Worm (Caenorhabditis elegans) whole organism, early embryonic: ENCODE data around the gene spot-1.

Experiments used
- B0310.2 ChIP-seq: sonication (generic microtip); optimal IDR thresholded peaks from 2 replicates; lab custom pipeline; 2016; ENCODE audit warnings: mild to moderate bottlenecking, missing genetic modification characterization, missing compliant biosample characterization
- F13C5.2 ChIP-seq: sonication (generic microtip); optimal IDR thresholded peaks from 2 replicates; lab custom pipeline; 2017; ENCODE audit warnings: mild to moderate bottlenecking, missing genetic modification characterization, inconsistent platforms, missing compliant biosample characterization
- aly-1 ChIP-seq: sonication (generic microtip); optimal IDR thresholded peaks from 2 replicates; lab custom pipeline; 2016; ENCODE audit warnings: missing genetic modification characterization, missing compliant biosample characterization
- ama-1 ChIP-seq: fragments of 150-350 bp; optimal IDR thresholded peaks from 2 replicates; lab custom pipeline; 2014
- ceh-13 ChIP-seq: fragments of 200-800 bp; sonication (Bioruptor generic); optimal IDR thresholded peaks from 2 replicates; lab custom pipeline; 2018; ENCODE audit warnings: mild to moderate bottlenecking, missing genetic modification characterization, missing compliant biosample characterization
- ceh-36 ChIP-seq: sonication (generic microtip); optimal IDR thresholded peaks from 2 replicates; lab custom pipeline; 2016; ENCODE audit warnings: missing genetic modification characterization, inconsistent platforms, missing compliant biosample characterization
- ets-7 ChIP-seq: sonication (generic microtip); optimal IDR thresholded peaks from 2 replicates; lab custom pipeline; 2016; ENCODE audit warnings: missing genotype, missing genetic modification characterization, missing compliant biosample characterization
- flt-1 ChIP-seq: fragments of 200-800 bp; sonication (Bioruptor generic); IDR thresholded peaks from 2 replicates; pipeline ENCODE4 v1.3.6; 2022; ENCODE audit warnings: missing genetic modification characterization, missing compliant biosample characterization
- hmbx-1 ChIP-seq: sonication (generic microtip); optimal IDR thresholded peaks from 2 replicates; lab custom pipeline; 2016; ENCODE audit warnings: mild to moderate bottlenecking, missing genetic modification characterization, missing compliant biosample characterization
- hmg-4 ChIP-seq: fragments of 200-800 bp; sonication (Bioruptor generic); optimal IDR thresholded peaks from 2 replicates; lab custom pipeline; 2018; ENCODE audit warnings: mild to moderate bottlenecking, missing genetic modification characterization, missing compliant biosample characterization
- hnd-1 ChIP-seq: sonication (generic microtip); optimal IDR thresholded peaks from 2 replicates; lab custom pipeline; 2016; ENCODE audit warnings: missing genetic modification characterization, missing compliant biosample characterization
- pes-1 ChIP-seq: fragments of 200-800 bp; sonication (Bioruptor generic); IDR thresholded peaks from 2 replicates; pipeline ENCODE4 v1.3.6; 2022; ENCODE audit warnings: missing genetic modification reagents, missing genetic modification characterization, missing compliant biosample characterization
- scrt-1 ChIP-seq: fragments of 200-800 bp; sonication (Bioruptor generic); IDR thresholded peaks from 2 replicates; pipeline ENCODE4 v1.3.6; 2022; ENCODE audit warnings: missing genetic modification characterization, missing compliant biosample characterization
- sea-1 ChIP-seq: fragments of 200-800 bp; sonication (Bioruptor generic); conservative IDR thresholded peaks from 2 replicates; pipeline ENCODE4 v1.3.6; 2022; ENCODE audit warnings: missing genetic modification characterization, missing compliant biosample characterization
- tbx-11 ChIP-seq: fragments of 200-800 bp; sonication (Bioruptor generic); IDR thresholded peaks from 2 replicates; pipeline ENCODE4 v1.3.6; 2022; ENCODE audit warnings: missing genetic modification characterization, missing compliant biosample characterization
- tbx-37 ChIP-seq: fragments of 200-800 bp; sonication (Bioruptor generic); conservative IDR thresholded peaks from 2 replicates; pipeline ENCODE4 v1.3.6; 2022; ENCODE audit warnings: missing genetic modification reagents, missing genetic modification characterization, missing compliant biosample characterization
- tra-4 ChIP-seq: sonication (generic microtip); optimal IDR thresholded peaks from 2 replicates; lab custom pipeline; 2017; ENCODE audit warnings: missing genetic modification characterization, missing compliant biosample characterization

Gene spot-1

DNA sequence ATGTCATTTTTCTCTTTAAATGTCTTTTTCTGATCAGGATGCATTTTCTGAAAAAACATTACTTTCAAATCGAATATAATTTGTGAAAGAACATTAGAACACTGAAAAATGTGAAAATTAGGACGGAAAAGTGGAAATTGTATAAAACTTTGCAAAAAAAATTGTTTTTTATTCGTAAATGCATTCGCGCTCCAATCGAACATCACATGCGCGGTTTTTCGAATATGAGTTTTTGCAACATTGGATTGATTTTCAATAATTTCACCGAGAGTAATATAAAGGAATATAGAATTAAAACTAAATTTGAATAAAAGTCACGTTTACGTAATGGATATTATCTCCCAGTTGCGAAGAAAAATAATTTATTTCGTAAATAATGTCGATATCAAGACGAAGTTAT, at the start of gene spot-1, which contains the start of gene B0361.11:
Gene spot-1, minus strand, starts transcription at position 47 of the 400 bp plus-strand sequence.
Gene B0361.11, plus strand, starts transcription at position 372 of the 400 bp plus-strand sequence.
- no peak for TF ChIP-seq F13C5.2
- TF ChIP-seq hmg-4 (GFP tag; lab: Kevin White, UChicago) = no peak
- no peak for TF ChIP-seq tbx-11 (GFP tag; lab: Robert Waterston, UW)
- no peak for TF ChIP-seq aly-1 (tag; lab: Kevin White, UChicago)
- TF ChIP-seq hmbx-1 (tag; lab: Kevin White, UChicago) = no peak
- TF ChIP-seq sea-1 = no peak
- TF ChIP-seq B0310.2 = no peak
- no peak for TF ChIP-seq scrt-1 (GFP tag; lab: Robert Waterston, UW)
- no peak for TF ChIP-seq tra-4 (tag; lab: Kevin White, UChicago)
- TF ChIP-seq flt-1 (GFP tag; lab: Robert Waterston, UW) = no peak
- no peak for TF ChIP-seq hnd-1 (tag; lab: Kevin White, UChicago)
- no peak for TF ChIP-seq ceh-36 (tag; lab: Kevin White, UChicago)
- TF ChIP-seq ets-7 (tag; lab: Kevin White, UChicago) = no peak

- TF ChIP-seq pes-1 (no peak), scrt-1 (GFP tag; lab: Robert Waterston, UW) (no peak), flt-1 (GFP tag; lab: Robert Waterston, UW) (no peak), ama-1 (no peak), ceh-13 (no peak), hnd-1 (tag; lab: Kevin White, UChicago) (no peak), hmg-4 (GFP tag; lab: Kevin White, UChicago) (no peak), F13C5.2 (no peak), tbx-37 (GFP tag; lab: Robert Waterston, UW) (no peak), ceh-36 (tag; lab: Kevin White, UChicago) (no peak)
These were observed 46.3 kb upstream of the spot-1 start for ce11 chrIII:7323331-7323730.

ce11 chrIII:7322018-7322417, 44.9 kb upstream of the spot-1 start:
- no peak for TF ChIP-seq ceh-13

- TF ChIP-seq tbx-37 (GFP tag; lab: Robert Waterston, UW) (no peak), hmg-4 (GFP tag; lab: Kevin White, UChicago) (no peak), F13C5.2 (no peak), pes-1 (no peak), hmbx-1 (tag; lab: Kevin White, UChicago) (no peak)
These were observed 42.3 kb upstream of the spot-1 start, which contains the start of gene F56C9.8 for ce11 chrIII:7319390-7319789. F56C9.8 (minus strand) TSS chrIII:7319509.

DNA sequence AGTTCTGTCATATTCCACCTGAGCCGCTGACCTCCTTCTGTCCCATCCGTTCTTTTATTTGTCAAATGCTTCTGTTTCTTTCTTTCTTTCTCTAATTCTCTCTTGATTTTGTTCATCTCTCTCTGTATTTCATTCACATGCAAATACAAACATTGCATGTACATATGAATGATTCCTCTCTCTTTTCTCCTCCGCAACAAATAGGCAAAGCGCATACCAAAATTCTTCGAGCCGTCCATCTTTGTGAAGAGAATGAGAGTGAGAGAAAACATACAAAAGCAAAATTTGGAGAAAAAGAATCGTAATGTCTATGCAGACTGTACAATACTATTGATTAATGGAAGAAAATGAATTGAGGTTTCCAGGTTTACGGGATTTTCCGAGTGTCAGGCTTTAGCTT, 40.3 kb upstream of the spot-1 start:
- TF ChIP-seq tbx-11 (GFP tag; lab: Robert Waterston, UW) = no peak
- no peak for TF ChIP-seq ets-7 (tag; lab: Kevin White, UChicago)
- TF ChIP-seq aly-1 (tag; lab: Kevin White, UChicago) = no peak
- TF ChIP-seq B0310.2 = no peak
- no peak for TF ChIP-seq sea-1
- TF ChIP-seq tbx-37 (GFP tag; lab: Robert Waterston, UW) = no peak
- TF ChIP-seq flt-1 (GFP tag; lab: Robert Waterston, UW) = no peak
- no peak for TF ChIP-seq ceh-13
- TF ChIP-seq hnd-1 (tag; lab: Kevin White, UChicago) = no peak
- no peak for TF ChIP-seq ceh-36 (tag; lab: Kevin White, UChicago)
- TF ChIP-seq tra-4 (tag; lab: Kevin White, UChicago) = no peak
- no peak for TF ChIP-seq F13C5.2
- TF ChIP-seq ama-1 = no peak
- no peak for TF ChIP-seq pes-1
- no peak for TF ChIP-seq scrt-1 (GFP tag; lab: Robert Waterston, UW)
- TF ChIP-seq hmbx-1 (tag; lab: Kevin White, UChicago) = no peak

- TF ChIP-seq hnd-1 (tag; lab: Kevin White, UChicago) (no peak), tbx-11 (GFP tag; lab: Robert Waterston, UW) (no peak), flt-1 (GFP tag; lab: Robert Waterston, UW) (no peak), ceh-13 (no peak), ama-1 (no peak), B0310.2 (no peak), scrt-1 (GFP tag; lab: Robert Waterston, UW) (no peak), ets-7 (tag; lab: Kevin White, UChicago) (no peak), hmbx-1 (tag; lab: Kevin White, UChicago) (no peak), tra-4 (tag; lab: Kevin White, UChicago) (no peak), tbx-37 (GFP tag; lab: Robert Waterston, UW) (no peak), sea-1 (no peak), pes-1 (no peak), ceh-36 (tag; lab: Kevin White, UChicago) (no peak), aly-1 (tag; lab: Kevin White, UChicago) (no peak), hmg-4 (GFP tag; lab: Kevin White, UChicago) (no peak), F13C5.2 (no peak)
These were observed 38.0 kb upstream of the spot-1 start, which contains the start of gene nspg-6 for ce11 chrIII:7314927-7315547. nspg-6 (minus strand) TSS chrIII:7314977.

ce11 chrIII:7314473-7314872, 37.4 kb upstream of the spot-1 start:
- TF ChIP-seq scrt-1 (GFP tag; lab: Robert Waterston, UW) (no peak), sea-1 (no peak), tbx-37 (GFP tag; lab: Robert Waterston, UW) (no peak), B0310.2 (no peak), tra-4 (tag; lab: Kevin White, UChicago) (no peak), pes-1 (no peak), flt-1 (GFP tag; lab: Robert Waterston, UW) (no peak), ets-7 (tag; lab: Kevin White, UChicago) (no peak), hnd-1 (tag; lab: Kevin White, UChicago) (no peak), ceh-13 (no peak), hmg-4 (GFP tag; lab: Kevin White, UChicago) (no peak), ceh-36 (tag; lab: Kevin White, UChicago) (no peak)
